Worm (Caenorhabditis elegans) whole organism, L4 larva: ENCODE results near the gene mrps-35.

Source experiments
- F37D6.2 ChIP-seq: sonication (generic microtip); optimal IDR thresholded peaks from 2 replicates; lab custom pipeline; 2016; ENCODE audit warnings: mild to moderate bottlenecking, missing genetic modification characterization, missing compliant biosample characterization
- ceh-20 ChIP-seq: fragments of 200-800 bp; sonication (Bioruptor generic); IDR thresholded peaks from 2 replicates; pipeline ENCODE4 v1.3.6; 2022; ENCODE audit warnings: missing genetic modification reagents, missing genetic modification characterization, missing compliant biosample characterization
- jun-1 ChIP-seq: fragments of 150-350 bp; optimal IDR thresholded peaks from 2 replicates; lab custom pipeline; 2014; ENCODE audit warnings: missing biosample characterization, missing genetic modification reagents, missing genetic modification characterization
- lin-13 ChIP-seq: fragments of 150-350 bp; optimal IDR thresholded peaks from 2 replicates; lab custom pipeline; 2014; ENCODE audit warnings: missing biosample characterization, missing genetic modification reagents, missing genetic modification characterization
- mdl-1 ChIP-seq, 2 experiments: fragments of 150-350 bp in 1 of 2; sonication (generic microtip) in 1 of 2; optimal IDR thresholded peaks; 2 replicates each; lab custom pipeline; 2014 to 2017; ENCODE audit warnings: missing biosample characterization in 2 of 2, missing genetic modification characterization in 2 of 2
- nhr-41 ChIP-seq: fragments of 200-800 bp; sonication (Bioruptor generic); IDR thresholded peaks from 2 replicates; pipeline ENCODE4 v1.3.6; 2022; ENCODE audit warnings: missing genetic modification reagents, missing genetic modification characterization, missing compliant biosample characterization
- nhr-48 ChIP-seq: sonication (generic microtip); optimal IDR thresholded peaks from 2 replicates; lab custom pipeline; 2016; ENCODE audit warnings: mild to moderate bottlenecking, missing genetic modification characterization, missing compliant biosample characterization
- pqm-1 ChIP-seq: sonication (generic microtip); optimal IDR thresholded peaks from 2 replicates; lab custom pipeline; 2017; ENCODE audit warnings: missing biosample characterization, missing genetic modification characterization
- unc-130 ChIP-seq: sonication (generic microtip); optimal IDR thresholded peaks from 2 replicates; lab custom pipeline; 2016; ENCODE audit warnings: missing genetic modification reagents, missing genetic modification characterization, missing compliant biosample characterization

ce11 chrV:18990958-18991357 lies 9.9 kb downstream of the mrps-35 start:
- no peak for TF ChIP-seq unc-130 (GFP tag; lab: Kevin White, UChicago)
- TF ChIP-seq nhr-48 (tag; lab: Kevin White, UChicago): no peak
- TF ChIP-seq mdl-1 (tag; optimal IDR thresholded peaks at IDR 0.05; lab: Kevin White, UChicago): no peak
- TF ChIP-seq nhr-41 (GFP tag; lab: Robert Waterston, UW): no peak
- TF ChIP-seq pqm-1: no peak
- no peak for TF ChIP-seq jun-1 (tag; lab: Kevin White, UChicago)
- TF ChIP-seq F37D6.2 (tag; lab: Kevin White, UChicago): no peak
- no peak for TF ChIP-seq ceh-20 (GFP tag; lab: Robert Waterston, UW)
- TF ChIP-seq lin-13 (GFP tag; lab: Kevin White, UChicago): no peak
